Fruit fly (Drosophila melanogaster) whole organism, embryonic: ENCODE data around the gene Muc11A.
A peak's percentile ranks its signal among the peaks of the same experiment; 100 is the strongest.

Experiments
- C15 ChIP-seq: fragments of 200-800 bp; sonication (Bioruptor generic); IDR thresholded peaks from 3 replicates; pipeline ENCODE4 v1.3.6; 2022; ENCODE audit warnings: missing biosample characterization, missing genetic modification characterization
- CG11085 ChIP-seq: fragments of 200-800 bp; sonication (Bioruptor generic); IDR thresholded peaks from 2 replicates; pipeline ENCODE4 v1.3.6; 2022; ENCODE audit warnings: missing biosample characterization, missing genetic modification characterization
- CG11093 ChIP-seq: fragments of 200-800 bp; sonication (Bioruptor generic); IDR thresholded peaks from 3 replicates; pipeline ENCODE4 v1.3.6; 2022; ENCODE audit warnings: missing biosample characterization, missing genetic modification characterization
- CG11695 ChIP-seq: fragments of 200-800 bp; sonication (Bioruptor generic); IDR thresholded peaks from 3 replicates; pipeline ENCODE4 v1.3.6; 2022; ENCODE audit warnings: missing biosample characterization, missing genetic modification characterization
- CG12236 ChIP-seq: fragments of 200-800 bp; sonication (Bioruptor generic); optimal IDR thresholded peaks from 2 replicates; lab custom pipeline; 2016; ENCODE audit warnings: missing biosample characterization, missing genetic modification characterization
- CG13624 ChIP-seq: fragments of 200-800 bp; sonication (Bioruptor generic); optimal IDR thresholded peaks from 2 replicates; lab custom pipeline; 2016; ENCODE audit warnings: missing biosample characterization, missing genetic modification characterization
- CG14860 ChIP-seq: fragments of 200-800 bp; sonication (Bioruptor generic); IDR thresholded peaks from 3 replicates; pipeline ENCODE4 v1.3.6; 2022; ENCODE audit warnings: missing biosample characterization, missing genetic modification characterization; ENCODE audit not compliant: partially characterized antibody
- CG15011 ChIP-seq: fragments of 200-800 bp; sonication (Bioruptor generic); optimal IDR thresholded peaks from 3 replicates; lab custom pipeline; 2018; ENCODE audit warnings: missing biosample characterization, mild to moderate bottlenecking, missing genetic modification characterization
- CG1529 ChIP-seq: fragments of 200-800 bp; sonication (Bioruptor generic); optimal IDR thresholded peaks from 3 replicates; lab custom pipeline; 2018; ENCODE audit warnings: missing biosample characterization, missing genetic modification characterization
- CG16779 ChIP-seq: fragments of 200-800 bp; sonication (Bioruptor generic); IDR thresholded peaks from 2 replicates; pipeline ENCODE4 v1.3.6; 2022; ENCODE audit warnings: missing biosample characterization, missing genetic modification characterization
- CG17385 ChIP-seq: fragments of 200-800 bp; sonication (Bioruptor generic); optimal IDR thresholded peaks from 3 replicates; lab custom pipeline; 2018; ENCODE audit warnings: missing biosample characterization, mild to moderate bottlenecking, missing genetic modification characterization
- CG17568 ChIP-seq: fragments of 200-800 bp; sonication (Bioruptor generic); optimal IDR thresholded peaks from 2 replicates; lab custom pipeline; 2018; ENCODE audit warnings: missing biosample characterization, mild to moderate bottlenecking, missing genetic modification characterization, moderate library complexity
- CG17802 ChIP-seq: fragments of 200-800 bp; sonication (Bioruptor generic); optimal IDR thresholded peaks from 2 replicates; lab custom pipeline; 2018; ENCODE audit warnings: missing biosample characterization, mild to moderate bottlenecking, missing genetic modification characterization, moderate library complexity
- CG18476 ChIP-seq: fragments of 200-800 bp; sonication (Bioruptor generic); optimal IDR thresholded peaks from 2 replicates; lab custom pipeline; 2016; ENCODE audit warnings: missing biosample characterization, mild to moderate bottlenecking, missing genetic modification characterization
- CG18619 ChIP-seq: fragments of 200-800 bp; sonication (Bioruptor generic); optimal IDR thresholded peaks from 3 replicates; lab custom pipeline; 2017; ENCODE audit warnings: missing biosample characterization, mild to moderate bottlenecking, missing genetic modification characterization
- CG18764 ChIP-seq: fragments of 200-800 bp; sonication (Bioruptor generic); optimal IDR thresholded peaks from 3 replicates; lab custom pipeline; 2016; ENCODE audit warnings: missing biosample characterization, missing genetic modification characterization
- CG2116 ChIP-seq: fragments of 200-800 bp; sonication (Bioruptor generic); optimal IDR thresholded peaks from 3 replicates; lab custom pipeline; 2018; ENCODE audit warnings: missing biosample characterization, mild to moderate bottlenecking, missing genetic modification characterization
- CG31441 ChIP-seq: fragments of 200-800 bp; sonication (Bioruptor generic); IDR thresholded peaks from 2 replicates; pipeline ENCODE4 v1.3.6; 2022; ENCODE audit warnings: missing biosample characterization, missing genetic modification characterization
- CG3281 ChIP-seq: fragments of 200-800 bp; sonication (Bioruptor generic); optimal IDR thresholded peaks from 3 replicates; lab custom pipeline; 2017; ENCODE audit warnings: missing biosample characterization, mild to moderate bottlenecking, missing genetic modification characterization
- CG5180 ChIP-seq: fragments of 200-800 bp; sonication (Bioruptor generic); optimal IDR thresholded peaks from 3 replicates; lab custom pipeline; 2017; ENCODE audit warnings: missing biosample characterization, missing genetic modification characterization, mild to moderate bottlenecking, moderate library complexity, missing genetic modification reagents
- CG7745 ChIP-seq: fragments of 200-800 bp; sonication (Bioruptor generic); optimal IDR thresholded peaks from 2 replicates; lab custom pipeline; 2018; ENCODE audit warnings: missing biosample characterization, mild to moderate bottlenecking, missing genetic modification characterization, moderate library complexity
- CG8478 ChIP-seq: fragments of >200 bp; optimal IDR thresholded peaks from 2 replicates; lab custom pipeline; 2018
- Camta ChIP-seq: fragments of 200-800 bp; sonication (Bioruptor generic); optimal IDR thresholded peaks from 2 replicates; lab custom pipeline; 2016; ENCODE audit warnings: missing biosample characterization, missing genetic modification characterization
- CrebB ChIP-seq: fragments of 200-800 bp; sonication (Bioruptor generic); optimal IDR thresholded peaks from 3 replicates; lab custom pipeline; 2018; ENCODE audit warnings: missing biosample characterization, mild to moderate bottlenecking, missing genetic modification characterization
- Dp ChIP-seq: fragments of 200-800 bp; sonication (Bioruptor generic); optimal IDR thresholded peaks from 2 replicates; lab custom pipeline; 2018; ENCODE audit warnings: missing biosample characterization, mild to moderate bottlenecking, missing genetic modification characterization, moderate library complexity
- GATAe ChIP-seq: fragments of 200-800 bp; sonication (Bioruptor generic); conservative IDR thresholded peaks from 2 replicates; pipeline ENCODE4 v1.3.6; 2022; ENCODE audit warnings: missing biosample characterization, missing genetic modification characterization
- Hsf ChIP-seq: fragments of 200-800 bp; sonication (Bioruptor generic); optimal IDR thresholded peaks from 3 replicates; lab custom pipeline; 2016; ENCODE audit warnings: missing biosample characterization, missing genetic modification characterization
- MESR4 ChIP-seq: fragments of 200-800 bp; sonication (Bioruptor generic); optimal IDR thresholded peaks from 2 replicates; lab custom pipeline; 2018; ENCODE audit warnings: missing biosample characterization, mild to moderate bottlenecking, missing genetic modification characterization, moderate library complexity
- Max ChIP-seq: fragments of 200-800 bp; sonication (Bioruptor generic); optimal IDR thresholded peaks from 2 replicates; lab custom pipeline; 2016; ENCODE audit warnings: missing biosample characterization, mild to moderate bottlenecking, missing genetic modification characterization
- NC2α ChIP-seq: fragments of 200-800 bp; sonication (Bioruptor generic); optimal IDR thresholded peaks from 2 replicates; lab custom pipeline; 2016; ENCODE audit warnings: missing biosample characterization, missing genetic modification characterization
- Rfx ChIP-seq: fragments of 200-800 bp; sonication (Bioruptor generic); IDR thresholded peaks from 2 replicates; pipeline ENCODE4 v1.3.6; 2022; ENCODE audit warnings: missing biosample characterization, missing genetic modification characterization
- Stat92E ChIP-seq, 3 experiments: fragments of >200 bp in 2 of 3; fragments of 200-800 bp in 1 of 3; sonication (Bioruptor generic) in 1 of 3; optimal IDR thresholded peaks; 2 replicates each; lab custom pipeline; 2017 to 2019; ENCODE audit warnings: missing biosample characterization in 3 of 3, missing genetic modification characterization in 3 of 3, mild to moderate bottlenecking in 1 of 3, moderate library complexity in 1 of 3
- TFAM ChIP-seq: fragments of 200-800 bp; sonication (Bioruptor generic); optimal IDR thresholded peaks from 2 replicates; lab custom pipeline; 2017; ENCODE audit warnings: missing biosample characterization, missing genetic modification characterization, inconsistent platforms
- Xbp1 ChIP-seq: fragments of 200-800 bp; sonication (Bioruptor generic); optimal IDR thresholded peaks from 3 replicates; lab custom pipeline; 2016; ENCODE audit warnings: missing biosample characterization, mild to moderate bottlenecking, missing genetic modification characterization
- br ChIP-seq: fragments of >200 bp; optimal IDR thresholded peaks from 2 replicates; lab custom pipeline; 2017
- btn ChIP-seq: fragments of 200-800 bp; sonication (Bioruptor generic); optimal IDR thresholded peaks from 2 replicates; lab custom pipeline; 2016; ENCODE audit warnings: missing biosample characterization, missing genetic modification characterization
- cato ChIP-seq: fragments of 200-800 bp; sonication (Bioruptor generic); optimal IDR thresholded peaks from 2 replicates; lab custom pipeline; 2016; ENCODE audit warnings: missing biosample characterization, missing genetic modification characterization, borderline replicate concordance
- ewg ChIP-seq: fragments of 200-800 bp; sonication (Bioruptor generic); optimal IDR thresholded peaks from 3 replicates; lab custom pipeline; 2017; ENCODE audit warnings: mild to moderate bottlenecking, missing biosample characterization, missing genetic modification reagents, missing genetic modification characterization
- eyg ChIP-seq: fragments of 200-800 bp; sonication (Bioruptor generic); optimal IDR thresholded peaks from 3 replicates; lab custom pipeline; 2016; ENCODE audit warnings: missing biosample characterization, missing genetic modification characterization
- gro ChIP-seq: fragments of 200-800 bp; sonication (Bioruptor generic); optimal IDR thresholded peaks from 2 replicates; lab custom pipeline; 2016; ENCODE audit warnings: missing biosample characterization, missing genetic modification characterization
- gt ChIP-seq: fragments of 200-800 bp; sonication (Bioruptor generic); IDR thresholded peaks from 2 replicates; pipeline ENCODE4 v1.3.6; 2022; ENCODE audit warnings: missing biosample characterization, missing genetic modification characterization
- her ChIP-seq: fragments of 200-800 bp; sonication (Bioruptor generic); optimal IDR thresholded peaks from 2 replicates; lab custom pipeline; 2016; ENCODE audit warnings: missing biosample characterization, missing genetic modification characterization
- lilli ChIP-seq: fragments of 200-800 bp; sonication (Bioruptor generic); optimal IDR thresholded peaks from 3 replicates; lab custom pipeline; 2016; ENCODE audit warnings: missing biosample characterization, missing genetic modification characterization
- lmd ChIP-seq: fragments of 200-800 bp; sonication (Bioruptor generic); IDR thresholded peaks from 2 replicates; pipeline ENCODE4 v1.3.6; 2022; ENCODE audit warnings: missing biosample characterization, missing genetic modification characterization
- nau ChIP-seq: fragments of 200-800 bp; sonication (Bioruptor generic); optimal IDR thresholded peaks from 3 replicates; lab custom pipeline; 2017; ENCODE audit warnings: missing biosample characterization, mild to moderate bottlenecking, missing genetic modification characterization, missing genetic modification reagents
- nom ChIP-seq: fragments of 200-800 bp; sonication (Bioruptor generic); optimal IDR thresholded peaks from 2 replicates; lab custom pipeline; 2017; ENCODE audit warnings: missing biosample characterization, missing genetic modification characterization, mild to moderate bottlenecking, moderate library complexity, missing genetic modification reagents
- otp ChIP-seq: fragments of 200-800 bp; sonication (Bioruptor generic); IDR thresholded peaks from 3 replicates; pipeline ENCODE4, ENCODE4 v1.3.6; 2022; ENCODE audit warnings: missing biosample characterization, missing genetic modification characterization
- pum ChIP-seq: fragments of 200-800 bp; sonication (Bioruptor generic); optimal IDR thresholded peaks from 2 replicates; lab custom pipeline; 2016; ENCODE audit warnings: missing biosample characterization, missing genetic modification characterization
- sug ChIP-seq: fragments of 200-800 bp; optimal IDR thresholded peaks from 2 replicates; lab custom pipeline; 2019; ENCODE audit warnings: missing biosample characterization, mild to moderate bottlenecking, missing genetic modification characterization, moderate library complexity
- tgo ChIP-seq: fragments of 200-800 bp; sonication (Bioruptor generic); IDR thresholded peaks from 3 replicates; pipeline ENCODE4 v1.3.6; 2022; ENCODE audit warnings: missing biosample characterization, missing genetic modification characterization
- vvl ChIP-seq: fragments of 200-800 bp; sonication (Bioruptor generic); IDR thresholded peaks from 2 replicates; pipeline ENCODE4 v1.3.6; 2022; ENCODE audit warnings: missing biosample characterization, missing genetic modification characterization
- yki ChIP-seq: fragments of >200 bp; optimal IDR thresholded peaks from 3 replicates; lab custom pipeline; 2018
- zfh2 ChIP-seq: fragments of 200-800 bp; sonication (Bioruptor generic); optimal IDR thresholded peaks from 2 replicates; lab custom pipeline; 2016; ENCODE audit warnings: missing biosample characterization, missing genetic modification characterization

The Muc11A gene

dm6 chrX:12090195-12090784 lies 30.7 kb downstream of the Muc11A start (continued):
- TF ChIP-seq CG18764 (GFP tag; lab: Kevin White, UChicago) (no peak), CG2116 (no peak), zfh2 (no peak), Stat92E (GFP tag; optimal IDR thresholded peaks at IDR 0.05; lab: Kevin White, UChicago) (no peak), CG11695 (no peak), CrebB (tag; lab: Kevin White, UChicago) (no peak), Dp (no peak), gt (no peak), Xbp1 (GFP tag; lab: Kevin White, UChicago) (no peak), btn (no peak), Hsf (GFP tag; lab: Kevin White, UChicago) (no peak), cato (GFP tag; lab: Kevin White, UChicago) (no peak), MESR4 (GFP tag; lab: Kevin White, UChicago) (no peak), lmd (GFP tag; lab: Robert Waterston, UW) (no peak), CG12236 (GFP tag; lab: Kevin White, UChicago) (no peak), CG16779 (no peak), CG17568 (GFP tag; lab: Kevin White, UChicago) (no peak), C15 (GFP tag; lab: Robert Waterston, UW) (no peak), CG18619 (GFP tag; lab: Kevin White, UChicago) (no peak), tgo (GFP tag; lab: Robert Waterston, UW) (no peak), gro (GFP tag; lab: Kevin White, UChicago) (no peak), CG3281 (GFP tag; lab: Kevin White, UChicago) (no peak), CG31441 (0 out of 2 replicates have a peak, but pooled peaks have one; percentile 21), Max (no peak), CG1529 (GFP tag; lab: Kevin White, UChicago) (no peak), vvl (GFP tag; lab: Robert Waterston, UW) (no peak), eyg (no peak), CG11093 (no peak), CG15011 (GFP tag; lab: Kevin White, UChicago) (no peak), NC2α (GFP tag; lab: Kevin White, UChicago) (no peak), pum (GFP tag; lab: Kevin White, UChicago) (no peak), lilli (GFP tag; lab: Kevin White, UChicago) (no peak), Camta (GFP tag; lab: Kevin White, UChicago) (no peak), TFAM (GFP tag; lab: Kevin White, UChicago) (no peak), GATAe (GFP tag; lab: Robert Waterston, UW) (no peak), br (lab: Kevin White, UChicago) (no peak), CG14860 (GFP tag; lab: Robert Waterston, UW) (no peak), nau (no peak), CG8478 (lab: Kevin White, UChicago) (no peak), CG17802 (tag; lab: Kevin White, UChicago) (no peak), Rfx (GFP tag; lab: Robert Waterston, UW) (no peak), CG13624 (GFP tag; lab: Kevin White, UChicago) (no peak), sug (tag; lab: Kevin White, UChicago) (no peak), CG7745 (no peak), CG18476 (GFP tag; lab: Kevin White, UChicago) (no peak), otp (no peak), CG5180 (GFP tag; lab: Kevin White, UChicago) (no peak), her (no peak), yki (lab: Kevin White, UChicago) (no peak), ewg (GFP tag; lab: Kevin White, UChicago) (no peak), CG11085 (GFP tag; lab: Robert Waterston, UW) (no peak), nom (GFP tag; lab: Kevin White, UChicago) (no peak), CG17385 (no peak)
